Worm (Caenorhabditis elegans): ENCODE data around the gene T12A7.2.

Gene T12A7.2

ce11 chrIV:11760700-11761459 lies at the start of gene T12A7.2:
TSS of gene T12A7.2 (minus strand) at chrIV:11761111.
- TF ChIP-seq sma-9 (GFP tag; optimal IDR thresholded peaks at IDR 0.05) (peak; percentile 35), sma-9 (tag; optimal IDR thresholded peaks at IDR 0.05) (no peak), ceh-16 (tag; optimal IDR thresholded peaks at IDR 0.05) (no peak), mdl-1 (tag; optimal IDR thresholded peaks at IDR 0.05) (no peak), sem-4 (tag; optimal IDR thresholded peaks at IDR 0.05) (no peak), nhr-129 (tag; optimal IDR thresholded peaks at IDR 0.05) (no peak), mbf-1 (tag; optimal IDR thresholded peaks at IDR 0.05) (no peak), nhr-21 (tag; optimal IDR thresholded peaks at IDR 0.05) (no peak), lsy-2 (tag; optimal IDR thresholded peaks at IDR 0.05) (no peak), nhr-10 (tag; optimal IDR thresholded peaks at IDR 0.05) (no peak), nhr-25 (tag; optimal IDR thresholded peaks at IDR 0.05) (no peak), sma-3 (GFP tag; optimal IDR thresholded peaks at IDR 0.05) (no peak), nhr-237 (tag; optimal IDR thresholded peaks at IDR 0.05) (no peak), fos-1 (tag; optimal IDR thresholded peaks at IDR 0.05) (no peak), unc-55 (GFP tag; optimal IDR thresholded peaks at IDR 0.05) (peak; percentile 54), F13H6.1 (tag; optimal IDR thresholded peaks at IDR 0.05) (peak; percentile 36), nhr-77 (tag; optimal IDR thresholded peaks at IDR 0.05) (no peak), nhr-11 (tag; optimal IDR thresholded peaks at IDR 0.05) (no peak), nhr-12 (tag; optimal IDR thresholded peaks at IDR 0.05) (no peak)

- TF ChIP-seq ztf-1 (GFP tag; conservative IDR thresholded peaks at IDR 0.05) (no peak), crh-2 (tag; optimal IDR thresholded peaks at IDR 0.05) (peak; percentile 82), R02D3.7 (tag; optimal IDR thresholded peaks at IDR 0.05) (no peak), ceh-16 (tag; optimal IDR thresholded peaks at IDR 0.05) (no peak), unc-55 (GFP tag; optimal IDR thresholded peaks at IDR 0.05) (peak; percentile 89), aly-2 (tag; optimal IDR thresholded peaks at IDR 0.05) (no peak), nhr-6 (tag; optimal IDR thresholded peaks at IDR 0.05) (peak; percentile 74), egl-27 (tag; optimal IDR thresholded peaks at IDR 0.05) (peak; percentile 48), mbf-1 (tag; optimal IDR thresholded peaks at IDR 0.05) (no peak), snpc-4 (tag; optimal IDR thresholded peaks at IDR 0.05) (no peak), nhr-11 (tag; optimal IDR thresholded peaks at IDR 0.05) (no peak), nhr-25 (tag; optimal IDR thresholded peaks at IDR 0.05) (peak; percentile 64), sem-4 (tag; optimal IDR thresholded peaks at IDR 0.05) (peak; percentile 76), lin-11 (tag; optimal IDR thresholded peaks at IDR 0.05) (peak; percentile 50), nhr-77 (tag; optimal IDR thresholded peaks at IDR 0.05) (no peak), F13H6.1 (tag; optimal IDR thresholded peaks at IDR 0.05) (peak; percentile 87), fos-1 (tag; optimal IDR thresholded peaks at IDR 0.05) (peak; percentile 56), nhr-12 (tag; optimal IDR thresholded peaks at IDR 0.05) (no peak), zag-1 (tag; optimal IDR thresholded peaks at IDR 0.05) (peak; percentile 71), lin-39 (tag; optimal IDR thresholded peaks at IDR 0.05) (no peak), ZK546.5 (tag; optimal IDR thresholded peaks at IDR 0.05) (no peak), nhr-10 (tag; optimal IDR thresholded peaks at IDR 0.05) (no peak), dmd-4 (tag; optimal IDR thresholded peaks at IDR 0.05) (no peak), C34F6.9 (tag; optimal IDR thresholded peaks at IDR 0.05) (peak; percentile 96), peb-1 (tag; optimal IDR thresholded peaks at IDR 0.05) (no peak), sma-9 (GFP tag; optimal IDR thresholded peaks at IDR 0.05) (peak; percentile 89), sma-9 (tag; optimal IDR thresholded peaks at IDR 0.05) (no peak), ztf-11 (tag; optimal IDR thresholded peaks at IDR 0.05) (no peak), mdl-1 (tag; optimal IDR thresholded peaks at IDR 0.05) (peak; percentile 20 to 34), alr-1 (tag; optimal IDR thresholded peaks at IDR 0.05) (no peak), gmeb-1 (tag; optimal IDR thresholded peaks at IDR 0.05) (no peak), Y55F3AM.14 (GFP tag; optimal IDR thresholded peaks at IDR 0.05) (peak; percentile 76), nhr-129 (tag; optimal IDR thresholded peaks at IDR 0.05) (peak; percentile 93), nhr-21 (tag; optimal IDR thresholded peaks at IDR 0.05) (peak; percentile 67), nhr-237 (tag; optimal IDR thresholded peaks at IDR 0.05) (no peak), unc-39 (tag; optimal IDR thresholded peaks at IDR 0.05) (no peak), nhr-23 (tag; optimal IDR thresholded peaks at IDR 0.05) (no peak), lsy-2 (tag; optimal IDR thresholded peaks at IDR 0.05) (peak; percentile 35 to 78), sma-3 (GFP tag; optimal IDR thresholded peaks at IDR 0.05) (peak; percentile 19), elt-3 (tag; optimal IDR thresholded peaks at IDR 0.05) (no peak), ceh-82 (tag; optimal IDR thresholded peaks at IDR 0.05) (peak; percentile 37), lin-13 (GFP tag; optimal IDR thresholded peaks at IDR 0.05) (peak; percentile 51), ama-1 (optimal IDR thresholded peaks at IDR 0.05) (no peak), mab-5 (tag; optimal IDR thresholded peaks at IDR 0.05) (peak; percentile 80), blmp-1 (tag; optimal IDR thresholded peaks at IDR 0.05; ENCODE audit: insufficient read depth) (peak; percentile 53), skn-1 (tag; optimal IDR thresholded peaks at IDR 0.05) (no peak), ztf-4 (tag; optimal IDR thresholded peaks at IDR 0.05) (peak; percentile 72), elt-1 (tag; optimal IDR thresholded peaks at IDR 0.05) (no peak), unc-62 (GFP tag; optimal IDR thresholded peaks at IDR 0.05) (peak; percentile 54)
Measured at ce11 chrIV:11809708-11810114, 48.8 kb upstream of the T12A7.2 start.

All from whole organism, L2 larva.